Fruit fly (Drosophila melanogaster): Measurements from ENCODE around the gene nht.

nht gene

DNA sequence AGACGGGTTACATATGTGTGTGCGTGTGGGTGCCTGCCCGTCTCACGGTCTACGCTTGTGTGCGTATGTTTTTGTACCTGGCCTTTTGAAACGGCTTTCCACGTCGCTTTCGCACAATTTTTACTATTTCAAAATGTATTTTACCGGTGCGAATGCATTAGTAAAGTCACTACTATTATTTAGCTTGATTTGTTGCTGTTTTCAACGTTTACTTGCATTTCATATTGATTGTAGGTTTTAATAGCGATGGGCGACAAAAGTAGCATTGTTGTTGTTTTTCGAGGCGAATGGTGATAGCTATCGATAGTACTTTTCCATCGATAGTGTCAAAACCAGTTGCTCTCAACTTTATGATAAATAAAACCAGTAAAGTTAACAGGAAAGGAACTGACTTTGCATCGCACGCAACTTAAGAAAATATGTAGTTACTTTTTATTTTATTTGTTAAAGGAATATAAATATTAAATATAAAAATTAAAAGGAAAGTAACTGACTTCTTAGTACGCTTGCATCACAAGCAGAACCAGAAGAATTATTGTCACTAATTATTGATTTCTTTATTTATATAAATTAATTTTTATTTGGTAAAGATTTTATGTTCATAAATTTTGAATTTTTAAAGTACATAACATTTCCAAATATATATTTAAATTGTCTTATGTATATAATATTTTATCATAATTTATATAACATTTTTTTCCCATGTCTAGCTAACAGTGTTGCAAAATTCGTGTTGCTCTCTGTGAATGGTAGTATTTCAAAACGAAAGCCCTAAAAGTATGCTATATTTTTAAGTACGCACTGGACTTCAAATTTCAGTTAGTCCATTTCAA is 46.7 kb downstream of the nht start, which contains the start of gene Cul3 (continued):
- no peak for TF ChIP-seq CG10543 (GFP tag; optimal IDR thresholded peaks at IDR 0.05)
- no peak for TF ChIP-seq CG15073 (GFP tag; optimal IDR thresholded peaks at IDR 0.05)
- no peak for TF ChIP-seq Hr78 (GFP tag; optimal IDR thresholded peaks at IDR 0.05)
- peak; percentile 85 for TF ChIP-seq Dll (GFP tag; IDR thresholded peaks at IDR 0.05; ENCODE audit: partially characterized antibody)
- TF ChIP-seq Asciz (GFP tag; optimal IDR thresholded peaks at IDR 0.05): no peak
- TF ChIP-seq Fer2 (tag; optimal IDR thresholded peaks at IDR 0.05): no peak
- no peak for TF ChIP-seq NFAT (GFP tag; IDR thresholded peaks at IDR 0.05)
- TF ChIP-seq CG12769 (tag; optimal IDR thresholded peaks at IDR 0.05): no peak
- TF ChIP-seq CG7987 (GFP tag; optimal IDR thresholded peaks at IDR 0.05): no peak
- no peak for TF ChIP-seq CG3281 (GFP tag; optimal IDR thresholded peaks at IDR 0.05)
- 0 out of 2 replicates have a peak, but pooled peaks have one; percentile 26 for TF ChIP-seq CG9215 (GFP tag; IDR thresholded peaks at IDR 0.05)
- TF ChIP-seq Hr39 (optimal IDR thresholded peaks at IDR 0.05): no peak
- TF ChIP-seq CG9727 (GFP tag; optimal IDR thresholded peaks at IDR 0.05): no peak
- TF ChIP-seq CG3407 (GFP tag; optimal IDR thresholded peaks at IDR 0.05): no peak
- TF ChIP-seq mirr (GFP tag; optimal IDR thresholded peaks at IDR 0.05): no peak
- no peak for TF ChIP-seq CG10565 (GFP tag; optimal IDR thresholded peaks at IDR 0.05)
- no peak for TF ChIP-seq corto (GFP tag; optimal IDR thresholded peaks at IDR 0.05)
- no peak for TF ChIP-seq org-1 (GFP tag; optimal IDR thresholded peaks at IDR 0.05)
- no peak for TF ChIP-seq cad (GFP tag; optimal IDR thresholded peaks at IDR 0.05)
- no peak for TF ChIP-seq CG14441 (GFP tag; IDR thresholded peaks at IDR 0.05)
- no peak for TF ChIP-seq Dek (tag; optimal IDR thresholded peaks at IDR 0.05)
- TF ChIP-seq CkIIα-i1 (GFP tag; IDR thresholded peaks at IDR 0.05): no peak
- TF ChIP-seq CG10366 (GFP tag; IDR thresholded peaks at IDR 0.05): no peak
- TF ChIP-seq CG6689 (GFP tag; IDR thresholded peaks at IDR 0.05): no peak
- peak; percentile 62 for TF ChIP-seq CG13775 (GFP tag; optimal IDR thresholded peaks at IDR 0.05)
- TF ChIP-seq CG15479 (GFP tag; optimal IDR thresholded peaks at IDR 0.05): no peak
- no peak for TF ChIP-seq Hand (GFP tag; optimal IDR thresholded peaks at IDR 0.05)
- no peak for TF ChIP-seq ind (GFP tag; optimal IDR thresholded peaks at IDR 0.05)
- TF ChIP-seq CG4707 (GFP tag; optimal IDR thresholded peaks at IDR 0.05): no peak
- peak; percentile 57; the same call in 1 of the 2 replicates for TF ChIP-seq CG31441 (GFP tag; IDR thresholded peaks at IDR 0.05)
- no peak for TF ChIP-seq CG7745 (tag; optimal IDR thresholded peaks at IDR 0.05)
- TF ChIP-seq CG6791 (GFP tag; IDR thresholded peaks at IDR 0.05; ENCODE audit: partially characterized antibody): peak; percentile 80
- peak; percentile 24 for TF ChIP-seq D19A (tag; optimal IDR thresholded peaks at IDR 0.05)
- TF ChIP-seq nom (GFP tag; optimal IDR thresholded peaks at IDR 0.05): no peak
- TF ChIP-seq phol (tag; optimal IDR thresholded peaks at IDR 0.05): peak; percentile 22
- no peak for TF ChIP-seq CG9876 (GFP tag; optimal IDR thresholded peaks at IDR 0.05)
- TF ChIP-seq CG17361 (GFP tag; IDR thresholded peaks at IDR 0.05): peak; percentile 47; the same call in 1 of the 3 replicates
- TF ChIP-seq slbo (GFP tag; IDR thresholded peaks at IDR 0.05): peak; percentile 56
- TF ChIP-seq Pdp1 (GFP tag; optimal IDR thresholded peaks at IDR 0.05): peak in 1 of 2 experiments; percentile 89
- no peak for TF ChIP-seq CG7357 (GFP tag; IDR thresholded peaks at IDR 0.05)
- no peak for TF ChIP-seq ham (GFP tag; IDR thresholded peaks at IDR 0.05)
- TF ChIP-seq ato (GFP tag; IDR thresholded peaks at IDR 0.05; ENCODE audit: partially characterized antibody): peak; percentile 34; the same call in 1 of the 2 replicates
- TF ChIP-seq CoRest (tag; optimal IDR thresholded peaks at IDR 0.05): peak; percentile 38
- TF ChIP-seq trem (tag; optimal IDR thresholded peaks at IDR 0.05): no peak
- TF ChIP-seq so (GFP tag; IDR thresholded peaks at IDR 0.05): no peak
- no peak for TF ChIP-seq pros (GFP tag; optimal IDR thresholded peaks at IDR 0.05)
- peak; percentile 90 for TF ChIP-seq MESR4 (GFP tag; optimal IDR thresholded peaks at IDR 0.05)
- no peak for TF ChIP-seq H2.0 (GFP tag; IDR thresholded peaks at IDR 0.05)
- TF ChIP-seq az2 (GFP tag; optimal IDR thresholded peaks at IDR 0.05): no peak

Measured in whole organism, embryonic.